Worm (Caenorhabditis elegans): ENCODE measurements around the gene T21H3.1.

The T21H3.1 gene

ce11 chrV:1220509-1220908 lies 44.0 kb downstream of the T21H3.1 start, which contains the start of gene Y50D4A.10:
Y50D4A.10 (minus strand) TSS chrV:1220565.
- TF ChIP-seq hmbx-1 (tag; optimal IDR thresholded peaks at IDR 0.05) (no peak), hmg-4 (GFP tag; optimal IDR thresholded peaks at IDR 0.05) (no peak), scrt-1 (GFP tag; IDR thresholded peaks at IDR 0.05) (no peak), ceh-36 (tag; optimal IDR thresholded peaks at IDR 0.05) (no peak), ets-7 (tag; optimal IDR thresholded peaks at IDR 0.05) (no peak), tra-4 (tag; optimal IDR thresholded peaks at IDR 0.05) (no peak), pes-1 (GFP tag; IDR thresholded peaks at IDR 0.05) (no peak), ama-1 (optimal IDR thresholded peaks at IDR 0.05) (no peak), F13C5.2 (tag; optimal IDR thresholded peaks at IDR 0.05) (no peak), sea-1 (GFP tag; conservative IDR thresholded peaks at IDR 0.05) (no peak), aly-1 (tag; optimal IDR thresholded peaks at IDR 0.05) (no peak), B0310.2 (tag; optimal IDR thresholded peaks at IDR 0.05) (no peak)

- TF ChIP-seq tbx-37 (GFP tag; conservative IDR thresholded peaks at IDR 0.05) (no peak), ceh-13 (GFP tag; optimal IDR thresholded peaks at IDR 0.05) (no peak), hnd-1 (tag; optimal IDR thresholded peaks at IDR 0.05) (no peak), ceh-36 (tag; optimal IDR thresholded peaks at IDR 0.05) (no peak), tra-4 (tag; optimal IDR thresholded peaks at IDR 0.05) (no peak), B0310.2 (tag; optimal IDR thresholded peaks at IDR 0.05) (no peak), pes-1 (GFP tag; IDR thresholded peaks at IDR 0.05) (no peak), ama-1 (optimal IDR thresholded peaks at IDR 0.05) (no peak), tbx-11 (GFP tag; IDR thresholded peaks at IDR 0.05) (no peak), flt-1 (GFP tag; IDR thresholded peaks at IDR 0.05) (no peak), hmbx-1 (tag; optimal IDR thresholded peaks at IDR 0.05) (no peak)
These were observed 47.0 kb downstream of the T21H3.1 start for ce11 chrV:1223559-1223958.

- no peak for TF ChIP-seq B0310.2 (tag; optimal IDR thresholded peaks at IDR 0.05)
- TF ChIP-seq tbx-11 (GFP tag; IDR thresholded peaks at IDR 0.05), result no peak
- no peak for TF ChIP-seq aly-1 (tag; optimal IDR thresholded peaks at IDR 0.05)
These were observed 49.7 kb downstream of the T21H3.1 start for ce11 chrV:1226239-1226638.

- no peak for TF ChIP-seq B0310.2 (tag; optimal IDR thresholded peaks at IDR 0.05)
- TF ChIP-seq tbx-37 (GFP tag; conservative IDR thresholded peaks at IDR 0.05), result no peak
- no peak for TF ChIP-seq ama-1 (optimal IDR thresholded peaks at IDR 0.05)
- TF ChIP-seq flt-1 (GFP tag; IDR thresholded peaks at IDR 0.05), result no peak
- TF ChIP-seq sea-1 (GFP tag; conservative IDR thresholded peaks at IDR 0.05), result no peak
- no peak for TF ChIP-seq ets-7 (tag; optimal IDR thresholded peaks at IDR 0.05)
- no peak for TF ChIP-seq aly-1 (tag; optimal IDR thresholded peaks at IDR 0.05)
- TF ChIP-seq ceh-13 (GFP tag; optimal IDR thresholded peaks at IDR 0.05), result no peak
- TF ChIP-seq F13C5.2 (tag; optimal IDR thresholded peaks at IDR 0.05), result no peak
- TF ChIP-seq hnd-1 (tag; optimal IDR thresholded peaks at IDR 0.05), result no peak
These were observed 51.5 kb downstream of the T21H3.1 start for ce11 chrV:1227756-1228665.
